Worm (Caenorhabditis elegans): Measurements from ENCODE around the gene zmp-1.

DNA sequence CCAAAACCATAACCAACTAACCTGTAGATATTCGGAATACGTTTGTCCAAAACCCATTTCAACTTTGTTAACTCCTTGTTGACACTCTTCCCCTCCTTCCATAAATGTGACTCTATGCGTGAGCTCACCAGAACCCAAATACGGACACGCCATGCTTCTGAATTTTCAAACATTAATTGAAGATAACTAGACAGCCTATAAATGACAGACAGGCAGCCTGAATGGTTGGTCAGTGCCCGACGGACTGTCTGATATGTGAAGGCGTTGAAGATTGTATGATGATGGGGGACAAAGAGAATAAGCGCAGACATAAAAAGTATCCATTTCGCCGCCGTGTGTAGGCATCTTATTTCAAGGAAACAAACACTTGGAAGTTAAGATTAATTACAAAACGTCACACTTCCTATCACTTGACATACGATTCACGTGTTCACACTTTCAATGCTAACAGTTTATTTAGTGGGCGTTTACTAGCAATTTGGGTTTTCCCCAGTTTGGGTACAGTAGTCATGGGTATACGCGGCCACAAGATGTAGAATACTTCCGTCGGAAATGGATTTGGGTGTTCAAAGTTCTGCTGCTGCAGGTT is 12.9 kb downstream of the zmp-1 start, which contains the start of the genes tdo-2 and C28H8.2:
- TF ChIP-seq ztf-11 (tag; optimal IDR thresholded peaks at IDR 0.05), result no peak
- TF ChIP-seq hlh-1 (tag; optimal IDR thresholded peaks at IDR 0.05), result no peak

Data from whole organism, mixed stage, embryonic.